Fruit fly (Drosophila melanogaster) whole organism, wandering third instar larva: ENCODE measurements around the gene ast.

Experiments used
- Abd-B ChIP-seq: fragments of >200 bp; optimal IDR thresholded peaks from 2 replicates; lab custom pipeline; 2017; ENCODE audit warnings: missing biosample characterization, missing genetic modification characterization
- CG32264 ChIP-seq: fragments of 200-800 bp; sonication (Bioruptor generic); optimal IDR thresholded peaks from 2 replicates; lab custom pipeline; 2016; ENCODE audit warnings: missing biosample characterization, missing genetic modification characterization
- CG9705 ChIP-seq: fragments of 200-800 bp; sonication (Bioruptor generic); optimal IDR thresholded peaks from 2 replicates; lab custom pipeline; 2018; ENCODE audit warnings: missing biosample characterization, mild to moderate bottlenecking, missing genetic modification characterization
- CrebA ChIP-seq: fragments of 200-800 bp; sonication (Bioruptor generic); optimal IDR thresholded peaks from 2 replicates; lab custom pipeline; 2016; ENCODE audit warnings: missing biosample characterization, mild to moderate bottlenecking, missing genetic modification characterization, borderline replicate concordance
- Dfd ChIP-seq: fragments of >200 bp; optimal IDR thresholded peaks from 2 replicates; lab custom pipeline; 2017; ENCODE audit warnings: missing biosample characterization, missing genetic modification characterization
- Dif ChIP-seq: fragments of 200-275, 200-300 bp; sonication (Bioruptor generic); optimal IDR thresholded peaks from 2 replicates; lab custom pipeline; 2018; ENCODE audit warnings: missing biosample characterization, missing genetic modification characterization; ENCODE audit not compliant: partially characterized antibody
- GATAd ChIP-seq: sonication (Bioruptor generic); optimal IDR thresholded peaks from 2 replicates; lab custom pipeline; 2016; ENCODE audit warnings: missing biosample characterization, missing genetic modification characterization
- HLH106 ChIP-seq: fragments of 200-800 bp; optimal IDR thresholded peaks from 3 replicates; lab custom pipeline; 2019; ENCODE audit warnings: missing biosample characterization, mild to moderate bottlenecking, missing genetic modification characterization, moderate library complexity
- Hnf4 ChIP-seq: fragments of 200-800 bp; sonication (Bioruptor generic); optimal IDR thresholded peaks from 2 replicates; lab custom pipeline; 2016; ENCODE audit warnings: missing biosample characterization, mild to moderate bottlenecking, missing genetic modification characterization
- Hr78 ChIP-seq: fragments of >200 bp; optimal IDR thresholded peaks from 2 replicates; lab custom pipeline; 2017; ENCODE audit warnings: missing biosample characterization, missing genetic modification characterization
- Hr83 ChIP-seq: fragments of 200-300 bp; sonication (Bioruptor generic); optimal IDR thresholded peaks from 2 replicates; lab custom pipeline; 2016; ENCODE audit warnings: missing biosample characterization, mild to moderate bottlenecking, missing genetic modification characterization, moderate library complexity; ENCODE audit not compliant: poor library complexity, severe bottlenecking
- Jra ChIP-seq: sonication (Bioruptor generic); optimal IDR thresholded peaks from 2 replicates; lab custom pipeline; 2016; ENCODE audit warnings: missing biosample characterization, missing genetic modification characterization
- Mio ChIP-seq: sonication (Bioruptor generic); optimal IDR thresholded peaks from 2 replicates; lab custom pipeline; 2016; ENCODE audit warnings: missing biosample characterization, missing genetic modification characterization
- Myc ChIP-seq: fragments of >200 bp; optimal IDR thresholded peaks from 2 replicates; lab custom pipeline; 2017
- N ChIP-seq: fragments of >200 bp; optimal IDR thresholded peaks from 2 replicates; lab custom pipeline; 2018; ENCODE audit warnings: missing biosample characterization, missing external identifiers, missing genetic modification characterization
- OdsH ChIP-seq: fragments of 200-800 bp; sonication (Bioruptor generic); optimal IDR thresholded peaks from 2 replicates; lab custom pipeline; 2016; ENCODE audit warnings: missing biosample characterization, mild to moderate bottlenecking, missing genetic modification characterization
- Rel ChIP-seq, 2 experiments: fragments of 200-800 bp; sonication (Bioruptor generic) in 1 of 2; optimal IDR thresholded peaks; 2 replicates in 1 of 2; 3 replicates in 1 of 2; lab custom pipeline; 2016 to 2019; ENCODE audit warnings: mild to moderate bottlenecking in 2 of 2, missing biosample characterization in 2 of 2, missing genetic modification characterization in 2 of 2, moderate library complexity in 1 of 2
- Sp1 ChIP-seq: fragments of 200-800 bp; sonication (Bioruptor generic); optimal IDR thresholded peaks from 3 replicates; lab custom pipeline; 2019; ENCODE audit warnings: missing biosample characterization, mild to moderate bottlenecking, missing genetic modification characterization, moderate library complexity
- Vsx2 ChIP-seq: fragments of 200-300, 225-300 bp; sonication (Bioruptor generic); optimal IDR thresholded peaks from 2 replicates; lab custom pipeline; 2018; ENCODE audit warnings: missing biosample characterization, missing genetic modification characterization; ENCODE audit not compliant: partially characterized antibody
- br ChIP-seq: fragments of 200-800 bp; sonication (Bioruptor generic); optimal IDR thresholded peaks from 2 replicates; lab custom pipeline; 2016; ENCODE audit warnings: missing biosample characterization, missing genetic modification characterization
- brk ChIP-seq: fragments of 200-800 bp; sonication (Bioruptor generic); optimal IDR thresholded peaks from 2 replicates; lab custom pipeline; 2016; ENCODE audit warnings: missing biosample characterization, mild to moderate bottlenecking, missing genetic modification characterization
- dl ChIP-seq, 2 experiments: fragments of 175-275, 200-275 bp in 1 of 2; fragments of 200-275 bp in 1 of 2; sonication (Bioruptor generic); optimal IDR thresholded peaks; lab custom pipeline; 2018; ENCODE audit warnings: mild to moderate bottlenecking in 2 of 2, missing biosample characterization in 2 of 2, missing genetic modification characterization in 2 of 2, moderate library complexity in 2 of 2; ENCODE audit not compliant: partially characterized antibody in 2 of 2, insufficient read depth in 1 of 2
- dmrt93B ChIP-seq: fragments of 200-800 bp; sonication (Bioruptor generic); optimal IDR thresholded peaks from 2 replicates; lab custom pipeline; 2018; ENCODE audit warnings: missing biosample characterization, mild to moderate bottlenecking, missing genetic modification characterization
- dsf ChIP-seq: sonication (Bioruptor generic); optimal IDR thresholded peaks from 2 replicates; lab custom pipeline; 2016; ENCODE audit warnings: missing biosample characterization, missing genetic modification characterization, borderline replicate concordance
- ey ChIP-seq: fragments of 200-800 bp; sonication (Bioruptor generic); optimal IDR thresholded peaks from 2 replicates; lab custom pipeline; 2016; ENCODE audit warnings: missing biosample characterization, missing genetic modification characterization
- foxo ChIP-seq, 2 experiments: fragments of 200-800 bp; sonication (Bioruptor generic); optimal IDR thresholded peaks; 2 replicates in 1 of 2; 3 replicates in 1 of 2; lab custom pipeline; 2016 to 2017; ENCODE audit warnings: missing biosample characterization in 2 of 2, missing genetic modification characterization in 2 of 2
- fru ChIP-seq: fragments of 200-800 bp; sonication (Bioruptor generic); optimal IDR thresholded peaks from 3 replicates; lab custom pipeline; 2016; ENCODE audit warnings: missing biosample characterization, mild to moderate bottlenecking, missing genetic modification characterization
- h ChIP-seq: fragments of 200-800 bp; sonication (Bioruptor generic); optimal IDR thresholded peaks from 3 replicates; lab custom pipeline; 2016; ENCODE audit warnings: missing biosample characterization, mild to moderate bottlenecking, missing genetic modification characterization
- jim ChIP-seq: fragments of 175-275, 200-325 bp; sonication (Bioruptor generic); optimal IDR thresholded peaks from 2 replicates; lab custom pipeline; 2016; ENCODE audit warnings: missing biosample characterization, mild to moderate bottlenecking, missing genetic modification characterization
- lola ChIP-seq: fragments of >200 bp; optimal IDR thresholded peaks from 2 replicates; lab custom pipeline; 2017; ENCODE audit warnings: missing biosample characterization, missing genetic modification characterization
- pan ChIP-seq: fragments of >200 bp; optimal IDR thresholded peaks from 2 replicates; lab custom pipeline; 2017
- psq ChIP-seq: fragments of 200-800 bp; sonication (Bioruptor generic); optimal IDR thresholded peaks from 3 replicates; lab custom pipeline; 2017; ENCODE audit warnings: missing biosample characterization, mild to moderate bottlenecking, missing genetic modification characterization, moderate library complexity
- rgr ChIP-seq: fragments of 200-800 bp; sonication (Bioruptor generic); optimal IDR thresholded peaks from 3 replicates; lab custom pipeline; 2016; ENCODE audit warnings: missing biosample characterization, mild to moderate bottlenecking, missing genetic modification characterization
- sage ChIP-seq: fragments of 200-800 bp; sonication (Bioruptor generic); optimal IDR thresholded peaks from 2 replicates; lab custom pipeline; 2016; ENCODE audit warnings: missing biosample characterization, mild to moderate bottlenecking, missing genetic modification characterization
- sv ChIP-seq: fragments of 200-800 bp; sonication (Bioruptor generic); optimal IDR thresholded peaks from 3 replicates; lab custom pipeline; 2016; ENCODE audit warnings: missing biosample characterization, missing genetic modification characterization
- tai ChIP-seq: sonication (Bioruptor generic); optimal IDR thresholded peaks from 2 replicates; lab custom pipeline; 2016; ENCODE audit warnings: missing biosample characterization, missing genetic modification characterization
- usp ChIP-seq: fragments of >200 bp; optimal IDR thresholded peaks from 2 replicates; lab custom pipeline; 2017; ENCODE audit warnings: missing biosample characterization, missing genetic modification characterization
- woc ChIP-seq: sonication (Bioruptor generic); optimal IDR thresholded peaks from 2 replicates; lab custom pipeline; 2016; ENCODE audit warnings: missing biosample characterization, mild to moderate bottlenecking, missing genetic modification characterization

The ast gene

DNA sequence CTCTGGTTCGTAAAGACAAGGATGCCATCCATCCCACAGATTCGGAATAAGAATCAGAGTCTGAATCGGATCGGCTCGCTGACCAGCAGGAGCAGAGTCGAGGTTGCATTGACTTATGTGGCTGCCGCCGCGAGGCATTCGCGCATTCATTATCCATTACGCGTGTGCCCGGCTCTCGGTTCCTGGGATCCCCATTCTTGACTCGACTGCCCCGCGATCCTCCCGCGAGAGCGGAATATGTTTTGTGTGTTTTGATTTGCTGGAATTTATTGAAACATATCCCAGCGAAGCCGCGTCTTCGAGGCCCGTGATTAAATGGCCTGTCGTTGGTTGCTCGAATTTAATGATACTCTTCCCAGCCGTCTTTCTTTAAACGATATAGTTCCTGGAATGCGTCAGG, 14.1 kb upstream of the ast start:
- no peak for TF ChIP-seq usp (GFP tag; lab: Kevin White, UChicago)
- TF ChIP-seq brk = no peak
- TF ChIP-seq Rel (GFP tag; optimal IDR thresholded peaks at IDR 0.05; lab: Kevin White, UChicago) = no peak
- peak; percentile 95 for TF ChIP-seq Rel (tag; optimal IDR thresholded peaks at IDR 0.05; lab: Kevin White, UChicago)

DNA sequence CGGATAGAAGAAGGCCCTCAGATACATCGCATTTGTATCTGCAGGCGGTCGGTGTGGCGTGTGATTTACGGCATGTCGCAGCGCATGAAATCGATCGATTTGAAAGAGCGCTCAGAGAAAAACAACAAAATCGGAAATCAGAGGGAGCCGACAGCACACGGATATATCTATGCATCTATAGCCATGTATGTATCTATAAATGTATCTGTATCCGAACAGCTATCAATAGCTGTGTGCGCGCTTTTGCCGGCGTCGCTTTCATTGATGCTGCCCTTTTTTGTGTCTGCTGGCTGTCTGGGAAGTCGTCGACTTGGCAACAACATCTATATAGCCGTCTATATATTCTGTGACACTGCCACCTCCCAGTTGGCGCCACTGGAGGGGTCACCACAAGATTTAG, 13.2 kb upstream of the ast start:
- TF ChIP-seq foxo (GFP tag; optimal IDR thresholded peaks at IDR 0.05; lab: Kevin White, UChicago) (no peak), Mio (GFP tag; lab: Kevin White, UChicago) (no peak), Hnf4 (GFP tag; lab: Kevin White, UChicago) (no peak), tai (GFP tag; lab: Kevin White, UChicago) (no peak), dl (GFP tag; optimal IDR thresholded peaks at IDR 0.05; lab: Kevin White, UChicago; ENCODE audit: insufficient read depth in 1 of 2, partially characterized antibody in 2 of 2) (no peak), CG9705 (GFP tag; lab: Kevin White, UChicago) (no peak), CrebA (GFP tag; lab: Kevin White, UChicago) (no peak), sage (GFP tag; lab: Kevin White, UChicago) (no peak), Myc (lab: Kevin White, UChicago) (no peak), Sp1 (GFP tag; lab: Kevin White, UChicago) (no peak), Hr83 (GFP tag; lab: Kevin White, UChicago) (no peak), sv (GFP tag; lab: Kevin White, UChicago) (no peak), Vsx2 (GFP tag; lab: Kevin White, UChicago) (no peak)

DNA sequence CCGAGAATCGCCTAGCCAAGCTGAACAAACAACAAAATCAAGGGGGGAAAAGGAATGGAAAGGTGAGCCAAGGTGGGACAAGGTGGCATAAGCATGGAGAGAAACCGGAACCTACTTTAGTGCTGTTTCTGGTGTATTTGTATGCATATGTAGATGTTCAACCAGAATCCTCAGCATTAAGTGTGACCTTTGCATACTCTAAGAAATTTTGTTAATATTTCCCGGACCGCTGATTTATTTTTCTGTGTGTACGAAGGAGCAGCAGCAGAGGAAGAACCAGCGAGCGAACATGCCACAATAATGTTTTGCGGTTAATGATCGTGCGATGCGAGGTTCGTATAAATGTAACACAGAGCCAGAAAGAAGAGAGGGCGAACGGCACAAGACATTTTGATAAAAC, 12.7 kb upstream of the ast start:
- TF ChIP-seq sage (GFP tag; lab: Kevin White, UChicago) (peak; percentile 1), br (GFP tag; lab: Kevin White, UChicago) (peak; percentile 83), OdsH (GFP tag; lab: Kevin White, UChicago) (peak; percentile 81), Dfd (GFP tag; lab: Kevin White, UChicago) (no peak), jim (GFP tag; lab: Kevin White, UChicago) (no peak), Myc (lab: Kevin White, UChicago) (no peak), Abd-B (GFP tag; lab: Kevin White, UChicago) (no peak), dl (GFP tag; optimal IDR thresholded peaks at IDR 0.05; lab: Kevin White, UChicago; ENCODE audit: insufficient read depth in 1 of 2, partially characterized antibody in 2 of 2) (no peak), GATAd (GFP tag; lab: Kevin White, UChicago) (no peak), Hr83 (GFP tag; lab: Kevin White, UChicago) (peak; percentile 35), CG32264 (GFP tag; lab: Kevin White, UChicago) (peak; percentile 46), Rel (GFP tag; optimal IDR thresholded peaks at IDR 0.05; lab: Kevin White, UChicago) (peak; percentile 27), Rel (tag; optimal IDR thresholded peaks at IDR 0.05; lab: Kevin White, UChicago) (peak; percentile 62), N (no peak), brk (no peak), Sp1 (GFP tag; lab: Kevin White, UChicago) (peak; percentile 77), tai (GFP tag; lab: Kevin White, UChicago) (peak; percentile 67), lola (GFP tag; lab: Kevin White, UChicago) (no peak), Mio (GFP tag; lab: Kevin White, UChicago) (no peak), fru (peak; percentile 82), Vsx2 (GFP tag; lab: Kevin White, UChicago) (no peak), Jra (GFP tag; lab: Kevin White, UChicago) (peak; percentile 32), Hr78 (GFP tag; lab: Kevin White, UChicago) (no peak), h (GFP tag; lab: Kevin White, UChicago) (peak; percentile 88), usp (GFP tag; lab: Kevin White, UChicago) (no peak), HLH106 (tag; lab: Kevin White, UChicago) (peak; percentile 88), dmrt93B (peak; percentile 73), pan (lab: Kevin White, UChicago) (no peak), foxo (GFP tag; optimal IDR thresholded peaks at IDR 0.05; lab: Kevin White, UChicago) (peak; percentile 13 to 88), ey (peak; percentile 87), woc (GFP tag; lab: Kevin White, UChicago) (peak; percentile 91), psq (GFP tag; lab: Kevin White, UChicago) (peak; percentile 71), rgr (peak; percentile 81), CG9705 (GFP tag; lab: Kevin White, UChicago) (peak; percentile 70), CrebA (GFP tag; lab: Kevin White, UChicago) (peak; percentile 37), Dif (GFP tag; lab: Kevin White, UChicago) (no peak), Hnf4 (GFP tag; lab: Kevin White, UChicago) (peak; percentile 70), dsf (no peak), sv (GFP tag; lab: Kevin White, UChicago) (no peak)
